Fruit fly (Drosophila melanogaster) whole organism, embryonic: ENCODE data around the gene CG14439.

Experiments
- ATbp ChIP-seq: fragments of 200-800 bp; sonication (Bioruptor generic); optimal IDR thresholded peaks from 2 replicates; lab custom pipeline; 2017; ENCODE audit warnings: missing biosample characterization, mild to moderate bottlenecking, missing genetic modification characterization, missing genetic modification reagents
- CG1024 ChIP-seq: fragments of 200-800 bp; sonication (Bioruptor generic); IDR thresholded peaks from 2 replicates; pipeline ENCODE4 v1.3.6; 2022; ENCODE audit warnings: missing biosample characterization, missing genetic modification characterization
- CG12071 ChIP-seq: fragments of 200-800 bp; sonication (Bioruptor generic); optimal IDR thresholded peaks from 3 replicates; lab custom pipeline; 2018; ENCODE audit warnings: missing biosample characterization, mild to moderate bottlenecking, missing genetic modification characterization
- CG12744 ChIP-seq: fragments of 200-800 bp; sonication (Bioruptor generic); optimal IDR thresholded peaks from 2 replicates; lab custom pipeline; 2016; ENCODE audit warnings: missing biosample characterization, missing genetic modification characterization
- CG13624 ChIP-seq: fragments of 200-800 bp; sonication (Bioruptor generic); optimal IDR thresholded peaks from 2 replicates; lab custom pipeline; 2016; ENCODE audit warnings: missing biosample characterization, missing genetic modification characterization
- CG14667 ChIP-seq: fragments of 200-800 bp; sonication (Bioruptor generic); IDR thresholded peaks from 2 replicates; pipeline ENCODE4 v1.3.6; 2022; ENCODE audit warnings: missing biosample characterization, missing genetic modification characterization
- CG1529 ChIP-seq: fragments of 200-800 bp; sonication (Bioruptor generic); optimal IDR thresholded peaks from 3 replicates; lab custom pipeline; 2018; ENCODE audit warnings: missing biosample characterization, missing genetic modification characterization
- CG17328 ChIP-seq: fragments of 200-800 bp; sonication (Bioruptor generic); IDR thresholded peaks from 2 replicates; pipeline ENCODE4 v1.3.6; 2022; ENCODE audit warnings: missing biosample characterization, missing genetic modification characterization
- CG17612 ChIP-seq: fragments of 200-800 bp; sonication (Bioruptor generic); IDR thresholded peaks from 2 replicates; pipeline ENCODE4 v1.3.6; 2022; ENCODE audit warnings: missing biosample characterization, missing genetic modification characterization
- CG2712 ChIP-seq: fragments of 200-800 bp; optimal IDR thresholded peaks from 3 replicates; lab custom pipeline; 2019; ENCODE audit warnings: missing biosample characterization, mild to moderate bottlenecking, missing genetic modification characterization, moderate library complexity
- CG34224 ChIP-seq: fragments of 200-800 bp; sonication (Bioruptor generic); IDR thresholded peaks from 3 replicates; pipeline ENCODE4 v1.3.6; 2022; ENCODE audit warnings: missing biosample characterization, missing genetic modification characterization; ENCODE audit not compliant: partially characterized antibody
- CG4328 ChIP-seq: fragments of 200-800 bp; sonication (Bioruptor generic); optimal IDR thresholded peaks from 3 replicates; lab custom pipeline; 2017; ENCODE audit warnings: missing biosample characterization, missing genetic modification reagents, missing genetic modification characterization
- CG6272 ChIP-seq: fragments of 200-800 bp; sonication (Bioruptor generic); IDR thresholded peaks from 2 replicates; pipeline ENCODE4 v1.3.6; 2022; ENCODE audit warnings: missing biosample characterization, missing genetic modification characterization
- CG8281 ChIP-seq: fragments of 200-800 bp; sonication (Bioruptor generic); optimal IDR thresholded peaks from 2 replicates; lab custom pipeline; 2018; ENCODE audit warnings: missing biosample characterization, mild to moderate bottlenecking, missing genetic modification characterization, moderate library complexity
- CHES-1-like ChIP-seq: fragments of 200-800 bp; sonication (Bioruptor generic); optimal IDR thresholded peaks from 2 replicates; lab custom pipeline; 2016; ENCODE audit warnings: missing biosample characterization, missing genetic modification characterization
- D19B ChIP-seq: fragments of 200-800 bp; sonication (Bioruptor generic); optimal IDR thresholded peaks from 2 replicates; lab custom pipeline; 2017; ENCODE audit warnings: missing biosample characterization, mild to moderate bottlenecking, missing genetic modification characterization
- Doc2 ChIP-seq: fragments of 200-800 bp; sonication (Bioruptor generic); IDR thresholded peaks from 2 replicates; pipeline ENCODE4 v1.3.6; 2022; ENCODE audit warnings: missing biosample characterization, missing genetic modification characterization
- Hr51 ChIP-seq, 2 experiments: fragments of 200-800 bp; sonication (Bioruptor generic); optimal IDR thresholded peaks; 2 replicates in 1 of 2; 3 replicates in 1 of 2; lab custom pipeline; 2016 to 2018; ENCODE audit warnings: missing biosample characterization in 2 of 2, missing genetic modification characterization in 2 of 2, mild to moderate bottlenecking in 1 of 2, moderate library complexity in 1 of 2
- Jarid2 ChIP-seq: fragments of 200-800 bp; sonication (Bioruptor generic); optimal IDR thresholded peaks from 3 replicates; lab custom pipeline; 2017; ENCODE audit warnings: mild to moderate bottlenecking, missing biosample characterization, missing genetic modification reagents, missing genetic modification characterization
- MTF-1 ChIP-seq: fragments of 200-800 bp; sonication (Bioruptor generic); optimal IDR thresholded peaks from 2 replicates; lab custom pipeline; 2018; ENCODE audit warnings: missing biosample characterization, mild to moderate bottlenecking, missing genetic modification characterization, borderline replicate concordance
- NK7.1 ChIP-seq: fragments of 200-800 bp; sonication (Bioruptor generic); optimal IDR thresholded peaks from 3 replicates; lab custom pipeline; 2016; ENCODE audit warnings: missing biosample characterization, missing genetic modification characterization
- Oli ChIP-seq: fragments of 200-800 bp; sonication (Bioruptor generic); optimal IDR thresholded peaks from 2 replicates; lab custom pipeline; 2018; ENCODE audit warnings: missing biosample characterization, mild to moderate bottlenecking, missing genetic modification characterization, moderate library complexity
- Poxn ChIP-seq: fragments of 200-800 bp; sonication (Bioruptor generic); IDR thresholded peaks from 2 replicates; pipeline ENCODE4 v1.3.6; 2022; ENCODE audit warnings: missing biosample characterization, missing genetic modification characterization
- Sin3A ChIP-seq: fragments of >200 bp; optimal IDR thresholded peaks from 2 replicates; lab custom pipeline; 2018
- Usf ChIP-seq: fragments of 200-800 bp; sonication (Bioruptor generic); optimal IDR thresholded peaks from 2 replicates; lab custom pipeline; 2017; ENCODE audit warnings: missing genotype, missing biosample characterization, missing genetic modification characterization
- amos ChIP-seq: fragments of 200-800 bp; sonication (Bioruptor generic); IDR thresholded peaks from 2 replicates; pipeline ENCODE4 v1.3.6; 2022; ENCODE audit warnings: missing biosample characterization, missing genetic modification characterization; ENCODE audit not compliant: partially characterized antibody
- ase ChIP-seq: fragments of 200-800 bp; sonication (Bioruptor generic); IDR thresholded peaks from 3 replicates; pipeline ENCODE4 v1.3.6; 2022; ENCODE audit warnings: missing biosample characterization, missing genetic modification characterization
- bcd ChIP-seq: fragments of 200-800 bp; sonication (Bioruptor generic); optimal IDR thresholded peaks from 2 replicates; lab custom pipeline; 2017; ENCODE audit warnings: missing biosample characterization, mild to moderate bottlenecking, missing genetic modification characterization
- chn ChIP-seq: fragments of 200-800 bp; sonication (Bioruptor generic); optimal IDR thresholded peaks from 2 replicates; lab custom pipeline; 2016; ENCODE audit warnings: missing biosample characterization, missing genetic modification characterization
- corto ChIP-seq: fragments of 200-800 bp; sonication (Bioruptor generic); optimal IDR thresholded peaks from 2 replicates; lab custom pipeline; 2016; ENCODE audit warnings: missing biosample characterization, mild to moderate bottlenecking, missing genetic modification characterization, moderate library complexity
- dimm ChIP-seq: fragments of 200-800 bp; sonication (Bioruptor generic); IDR thresholded peaks from 2 replicates; pipeline ENCODE4 v1.3.6; 2022; ENCODE audit warnings: missing biosample characterization, missing genetic modification characterization
- emc ChIP-seq: fragments of 200-800 bp; sonication (Bioruptor generic); optimal IDR thresholded peaks from 2 replicates; lab custom pipeline; 2016; ENCODE audit warnings: missing biosample characterization, missing genetic modification characterization
- fd102C ChIP-seq: fragments of 200-800 bp; sonication (Bioruptor generic); optimal IDR thresholded peaks from 2 replicates; lab custom pipeline; 2018; ENCODE audit warnings: missing biosample characterization, mild to moderate bottlenecking, missing genetic modification characterization, moderate library complexity
- ftz-f1 ChIP-seq: fragments of 200-800 bp; sonication (Bioruptor generic); optimal IDR thresholded peaks from 2 replicates; lab custom pipeline; 2016; ENCODE audit warnings: missing biosample characterization, missing genetic modification characterization
- gfzf ChIP-seq: fragments of 200-800 bp; sonication (Bioruptor generic); optimal IDR thresholded peaks from 2 replicates; lab custom pipeline; 2016; ENCODE audit warnings: missing biosample characterization, mild to moderate bottlenecking, missing genetic modification characterization, moderate library complexity
- hkb ChIP-seq, 2 experiments: fragments of 200-800 bp in 1 of 2; fragments of >200 bp in 1 of 2; sonication (Bioruptor generic) in 1 of 2; IDR thresholded peaks in 1 of 2; optimal IDR thresholded peaks in 1 of 2; 2 replicates each; pipeline versions ENCODE4 v1.3.6 to Lab custom; 2017 to 2022; ENCODE audit warnings: missing biosample characterization in 1 of 2, missing genetic modification characterization in 1 of 2
- insv ChIP-seq, 2 experiments: fragments of 200-800 bp; sonication (Bioruptor generic); optimal IDR thresholded peaks; 3 replicates each; lab custom pipeline; 2016 to 2018; ENCODE audit warnings: missing biosample characterization in 2 of 2, missing genetic modification characterization in 2 of 2
- lola ChIP-seq, 3 experiments: fragments of >200 bp in 2 of 3; fragments of 200-800 bp in 1 of 3; sonication (Bioruptor generic) in 1 of 3; optimal IDR thresholded peaks; 2 replicates each; lab custom pipeline; 2017 to 2019; ENCODE audit warnings: missing biosample characterization in 3 of 3, missing genetic modification characterization in 3 of 3, mild to moderate bottlenecking in 1 of 3, moderate library complexity in 1 of 3
- lov ChIP-seq, 2 experiments: fragments of 200-800 bp in 1 of 2; fragments of >200 bp in 1 of 2; sonication (Bioruptor generic) in 1 of 2; IDR thresholded peaks in 1 of 2; optimal IDR thresholded peaks in 1 of 2; 2 replicates in 1 of 2; 3 replicates in 1 of 2; pipeline versions ENCODE4 v1.3.6 to Lab custom; 2017 to 2022; ENCODE audit warnings: missing biosample characterization in 1 of 2, missing genetic modification characterization in 1 of 2
- nerfin-2 ChIP-seq: fragments of 200-800 bp; sonication (Bioruptor generic); IDR thresholded peaks from 2 replicates; pipeline ENCODE4 v1.3.6; 2022; ENCODE audit warnings: missing biosample characterization, missing genetic modification characterization; ENCODE audit not compliant: partially characterized antibody
- peb ChIP-seq: fragments of 200-800 bp; sonication (Bioruptor generic); IDR thresholded peaks from 2 replicates; pipeline ENCODE4 v1.3.6; 2022; ENCODE audit warnings: missing biosample characterization, missing genetic modification characterization
- pros ChIP-seq: fragments of 200-800 bp; sonication (Bioruptor generic); optimal IDR thresholded peaks from 3 replicates; lab custom pipeline; 2019; ENCODE audit warnings: missing biosample characterization, mild to moderate bottlenecking, missing genetic modification characterization, moderate library complexity
- psq ChIP-seq: fragments of 200-800 bp; sonication (Bioruptor generic); optimal IDR thresholded peaks from 2 replicates; lab custom pipeline; 2017; ENCODE audit warnings: missing biosample characterization, missing genetic modification characterization
- pum ChIP-seq: fragments of 200-800 bp; sonication (Bioruptor generic); optimal IDR thresholded peaks from 2 replicates; lab custom pipeline; 2016; ENCODE audit warnings: missing biosample characterization, missing genetic modification characterization
- ranshi ChIP-seq: fragments of 200-800 bp; sonication (Bioruptor generic); IDR thresholded peaks from 2 replicates; pipeline ENCODE4 v1.3.6; 2022; ENCODE audit warnings: missing biosample characterization, missing genetic modification characterization
- slou ChIP-seq: fragments of 200-800 bp; sonication (Bioruptor generic); optimal IDR thresholded peaks from 3 replicates; lab custom pipeline; 2016; ENCODE audit warnings: missing biosample characterization, missing genetic modification characterization
- trh ChIP-seq: fragments of 200-800 bp; sonication (Bioruptor generic); optimal IDR thresholded peaks from 2 replicates; lab custom pipeline; 2016; ENCODE audit warnings: missing biosample characterization, missing genetic modification characterization
- tx ChIP-seq: fragments of 200-800 bp; sonication (Bioruptor generic); optimal IDR thresholded peaks from 2 replicates; lab custom pipeline; 2016; ENCODE audit warnings: missing biosample characterization, missing genetic modification characterization

CG14439 gene

dm6 chrX:6744088-6744487, 3.3 kb upstream of the CG14439 start, which contains the start of gene RpL17 (continued):
- TF ChIP-seq insv (GFP tag; optimal IDR thresholded peaks at IDR 0.05; lab: Kevin White, UChicago) (peak in 1 of 2 experiments; percentile 75), CG2712 (tag; lab: Kevin White, UChicago) (peak; percentile 46), chn (GFP tag; lab: Kevin White, UChicago) (peak; percentile 75), CG1529 (GFP tag; lab: Kevin White, UChicago) (peak; percentile 81), CG1024 (GFP tag; lab: Robert Waterston, UW) (peak; percentile 62; the same call in 1 of the 2 replicates), emc (peak; percentile 73), Doc2 (GFP tag; lab: Robert Waterston, UW) (peak; percentile 23; the same call in 1 of the 2 replicates), CG17328 (GFP tag; lab: Robert Waterston, UW) (peak; percentile 89), NK7.1 (GFP tag; lab: Kevin White, UChicago) (peak; percentile 77), psq (GFP tag; lab: Kevin White, UChicago) (peak; percentile 51), trh (GFP tag; lab: Kevin White, UChicago) (peak; percentile 68), Usf (GFP tag; lab: Kevin White, UChicago) (peak; percentile 80), pum (GFP tag; lab: Kevin White, UChicago) (peak; percentile 69), Oli (tag; lab: Kevin White, UChicago) (peak; percentile 54), MTF-1 (peak; percentile 86), Hr51 (GFP tag; optimal IDR thresholded peaks at IDR 0.05; lab: Kevin White, UChicago) (peak; percentile 67 to 86), CG34224 (GFP tag; lab: Robert Waterston, UW) (no peak), ATbp (peak; percentile 84), CG13624 (peak; percentile 93), ase (GFP tag; lab: Robert Waterston, UW) (peak; percentile 87), amos (peak; percentile 54; the same call in 1 of the 2 replicates), peb (GFP tag; lab: Robert Waterston, UW) (peak; percentile 54), tx (peak; percentile 54), CG8281 (tag; lab: Kevin White, UChicago) (peak; percentile 62), dimm (GFP tag; lab: Robert Waterston, UW) (peak; percentile 53), CHES-1-like (GFP tag; lab: Kevin White, UChicago) (peak; percentile 86), Jarid2 (peak; percentile 58), lola (GFP tag; optimal IDR thresholded peaks at IDR 0.05; lab: Kevin White, UChicago) (peak in 1 of 3 experiments; percentile 40), CG12071 (GFP tag; lab: Kevin White, UChicago) (peak; percentile 83), hkb (optimal IDR thresholded peaks at IDR 0.05; lab: Kevin White, UChicago) (peak; percentile 79), hkb (GFP tag; IDR thresholded peaks at IDR 0.05; lab: Robert Waterston, UW) (peak; percentile 85), fd102C (GFP tag; lab: Kevin White, UChicago) (peak; percentile 74), CG6272 (GFP tag; lab: Robert Waterston, UW) (peak; percentile 71; the same call in 1 of the 2 replicates), D19B (GFP tag; lab: Kevin White, UChicago) (peak; percentile 39), gfzf (GFP tag; lab: Kevin White, UChicago) (peak; percentile 92), CG4328 (GFP tag; lab: Kevin White, UChicago) (peak; percentile 73), CG12744 (GFP tag; lab: Kevin White, UChicago) (peak; percentile 73), nerfin-2 (GFP tag; lab: Robert Waterston, UW) (no peak), Sin3A (lab: Kevin White, UChicago) (peak; percentile 65), slou (GFP tag; lab: Kevin White, UChicago) (peak; percentile 73), ftz-f1 (GFP tag; lab: Kevin White, UChicago) (peak; percentile 68), ranshi (GFP tag; lab: Robert Waterston, UW) (peak; percentile 84), CG17612 (no peak), lov (optimal IDR thresholded peaks at IDR 0.05; lab: Kevin White, UChicago) (no peak), lov (GFP tag; IDR thresholded peaks at IDR 0.05; lab: Robert Waterston, UW) (peak; percentile 93), pros (GFP tag; lab: Kevin White, UChicago) (peak; percentile 13), corto (GFP tag; lab: Kevin White, UChicago) (no peak), Poxn (GFP tag; lab: Robert Waterston, UW) (0 out of 2 replicates have a peak, but pooled peaks have one; percentile 15), CG14667 (GFP tag; lab: Robert Waterston, UW) (peak; percentile 44), bcd (GFP tag; lab: Kevin White, UChicago) (peak; percentile 92)
